Fruit fly (Drosophila melanogaster): Measurements from ENCODE around the gene mat.

The mat gene

DNA sequence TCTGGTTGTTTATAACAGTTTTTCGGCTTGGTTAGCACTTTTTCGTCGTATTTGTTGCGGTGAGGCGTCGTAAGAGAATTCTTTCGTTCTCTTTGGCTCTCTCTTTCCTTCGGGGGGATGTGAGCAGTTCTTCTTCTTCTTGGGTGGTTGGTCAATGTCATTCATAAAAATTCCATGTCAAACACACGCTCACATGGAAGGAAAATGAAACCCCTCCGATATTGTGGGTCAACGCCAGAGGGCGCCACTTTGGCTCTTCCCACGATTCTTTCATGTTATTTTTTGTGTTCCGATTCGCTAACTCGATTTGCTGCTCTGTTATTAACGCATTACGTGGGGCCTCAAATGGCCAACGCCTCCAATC lies 19.8 kb upstream of the mat start:
- TF ChIP-seq N (GFP tag; optimal IDR thresholded peaks at IDR 0.05), result no peak
- TF ChIP-seq psq (GFP tag; optimal IDR thresholded peaks at IDR 0.05), result no peak
- TF ChIP-seq ey (GFP tag; optimal IDR thresholded peaks at IDR 0.05), result no peak
- TF ChIP-seq Myc (optimal IDR thresholded peaks at IDR 0.05), result no peak
- no peak for TF ChIP-seq br (GFP tag; optimal IDR thresholded peaks at IDR 0.05)
- no peak for TF ChIP-seq CrebA (GFP tag; optimal IDR thresholded peaks at IDR 0.05; ENCODE audit: borderline replicate concordance)
- TF ChIP-seq dl (GFP tag; optimal IDR thresholded peaks at IDR 0.05; ENCODE audit: insufficient read depth in 1 of 2, partially characterized antibody in 2 of 2), result no peak
- no peak for TF ChIP-seq CG9705 (GFP tag; optimal IDR thresholded peaks at IDR 0.05)
- no peak for TF ChIP-seq Dfd (GFP tag; optimal IDR thresholded peaks at IDR 0.05)
- no peak for TF ChIP-seq lola (GFP tag; optimal IDR thresholded peaks at IDR 0.05)
- TF ChIP-seq usp (GFP tag; optimal IDR thresholded peaks at IDR 0.05), result no peak
- no peak for TF ChIP-seq Hr83 (GFP tag; optimal IDR thresholded peaks at IDR 0.05; ENCODE audit: poor library complexity, severe bottlenecking)
- TF ChIP-seq Abd-B (GFP tag; optimal IDR thresholded peaks at IDR 0.05), result no peak
- no peak for TF ChIP-seq h (GFP tag; optimal IDR thresholded peaks at IDR 0.05)
- TF ChIP-seq fru (GFP tag; optimal IDR thresholded peaks at IDR 0.05), result no peak
- no peak for TF ChIP-seq Hnf4 (GFP tag; optimal IDR thresholded peaks at IDR 0.05)
- TF ChIP-seq rgr (GFP tag; optimal IDR thresholded peaks at IDR 0.05), result no peak
- no peak for TF ChIP-seq Mio (GFP tag; optimal IDR thresholded peaks at IDR 0.05)
- no peak for TF ChIP-seq jim (GFP tag; optimal IDR thresholded peaks at IDR 0.05)

DNA sequence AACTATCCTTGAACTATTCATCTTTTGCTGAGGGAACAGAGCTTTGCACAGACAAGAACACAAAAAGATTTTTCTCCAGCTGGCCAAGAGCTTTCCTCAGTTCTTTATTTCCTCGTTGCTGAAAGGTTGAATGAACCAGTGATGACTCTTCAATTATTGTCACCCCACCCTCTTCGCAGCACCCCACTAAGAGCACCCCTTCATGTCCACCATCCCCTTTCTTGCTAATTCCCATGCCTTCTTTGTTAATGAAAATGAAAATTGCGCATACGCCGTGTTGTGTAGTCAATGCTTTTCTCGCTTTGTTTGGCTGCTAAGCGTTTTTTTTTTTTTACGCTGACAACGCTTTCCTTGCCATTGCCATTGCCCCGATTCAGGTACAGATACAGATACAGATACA lies 18.9 kb upstream of the mat start:
- TF ChIP-seq Rel (GFP tag; optimal IDR thresholded peaks at IDR 0.05) (no peak), Rel (tag; optimal IDR thresholded peaks at IDR 0.05) (no peak), rgr (GFP tag; optimal IDR thresholded peaks at IDR 0.05) (no peak), foxo (GFP tag; optimal IDR thresholded peaks at IDR 0.05) (no peak), HLH106 (tag; optimal IDR thresholded peaks at IDR 0.05) (no peak), dl (GFP tag; optimal IDR thresholded peaks at IDR 0.05; ENCODE audit: insufficient read depth in 1 of 2, partially characterized antibody in 2 of 2) (no peak)

DNA sequence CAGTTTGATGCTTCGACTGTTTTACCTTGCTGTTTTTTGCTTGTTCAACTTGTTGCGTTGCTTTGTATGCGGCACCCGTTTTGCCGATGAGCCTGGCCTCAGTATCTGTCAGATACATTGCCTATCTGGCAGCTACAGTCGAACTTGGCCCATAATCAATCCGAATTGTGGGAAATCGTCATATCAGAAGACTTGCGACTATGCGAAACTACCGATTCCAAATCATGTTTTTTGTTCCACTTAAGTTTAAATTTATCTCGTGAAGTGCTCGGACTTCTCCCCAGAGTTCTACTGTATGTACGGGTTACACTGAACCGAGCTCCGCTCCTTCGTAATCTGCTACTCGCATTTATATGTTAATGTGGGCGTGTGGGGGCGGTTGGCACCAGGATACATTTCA lies 18.5 kb upstream of the mat start:
- TF ChIP-seq Dfd (GFP tag; optimal IDR thresholded peaks at IDR 0.05), result no peak
- no peak for TF ChIP-seq usp (GFP tag; optimal IDR thresholded peaks at IDR 0.05)
- TF ChIP-seq jim (GFP tag; optimal IDR thresholded peaks at IDR 0.05), result no peak
- no peak for TF ChIP-seq h (GFP tag; optimal IDR thresholded peaks at IDR 0.05)
- no peak for TF ChIP-seq sage (GFP tag; optimal IDR thresholded peaks at IDR 0.05)
- no peak for TF ChIP-seq GATAd (GFP tag; optimal IDR thresholded peaks at IDR 0.05)
- TF ChIP-seq Rel (GFP tag; optimal IDR thresholded peaks at IDR 0.05), result no peak
- no peak for TF ChIP-seq Rel (tag; optimal IDR thresholded peaks at IDR 0.05)
- no peak for TF ChIP-seq Myc (optimal IDR thresholded peaks at IDR 0.05)
- no peak for TF ChIP-seq CrebA (GFP tag; optimal IDR thresholded peaks at IDR 0.05; ENCODE audit: borderline replicate concordance)
- no peak for TF ChIP-seq Hnf4 (GFP tag; optimal IDR thresholded peaks at IDR 0.05)
- TF ChIP-seq Dif (GFP tag; optimal IDR thresholded peaks at IDR 0.05; ENCODE audit: partially characterized antibody), result no peak
- no peak for TF ChIP-seq sv (GFP tag; optimal IDR thresholded peaks at IDR 0.05)
- TF ChIP-seq pan (optimal IDR thresholded peaks at IDR 0.05), result no peak
- TF ChIP-seq fru (GFP tag; optimal IDR thresholded peaks at IDR 0.05), result no peak
- no peak for TF ChIP-seq Mio (GFP tag; optimal IDR thresholded peaks at IDR 0.05)
- TF ChIP-seq br (GFP tag; optimal IDR thresholded peaks at IDR 0.05), result no peak

DNA sequence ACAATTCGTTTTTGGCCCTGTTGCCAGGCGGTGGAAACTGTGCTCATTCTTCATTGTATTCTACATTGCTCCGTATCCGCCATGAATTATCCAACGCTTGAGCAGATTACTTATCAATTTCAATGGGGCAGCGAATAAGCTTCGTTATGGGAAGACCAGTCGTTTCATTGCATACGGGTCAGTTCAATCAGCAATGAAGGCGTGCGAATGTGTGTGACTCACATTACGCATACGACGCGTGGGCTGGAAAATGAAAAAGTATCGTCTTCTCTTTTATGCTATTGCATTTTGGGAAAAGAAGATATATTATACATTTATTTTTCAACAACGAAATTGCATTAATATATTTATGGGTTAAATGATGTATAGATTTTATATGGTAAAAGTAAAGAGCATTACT lies 17.7 kb upstream of the mat start:
- TF ChIP-seq Rel (GFP tag; optimal IDR thresholded peaks at IDR 0.05) (no peak), Rel (tag; optimal IDR thresholded peaks at IDR 0.05) (peak; percentile 14), CG9705 (GFP tag; optimal IDR thresholded peaks at IDR 0.05) (no peak), Dfd (GFP tag; optimal IDR thresholded peaks at IDR 0.05) (no peak)

DNA sequence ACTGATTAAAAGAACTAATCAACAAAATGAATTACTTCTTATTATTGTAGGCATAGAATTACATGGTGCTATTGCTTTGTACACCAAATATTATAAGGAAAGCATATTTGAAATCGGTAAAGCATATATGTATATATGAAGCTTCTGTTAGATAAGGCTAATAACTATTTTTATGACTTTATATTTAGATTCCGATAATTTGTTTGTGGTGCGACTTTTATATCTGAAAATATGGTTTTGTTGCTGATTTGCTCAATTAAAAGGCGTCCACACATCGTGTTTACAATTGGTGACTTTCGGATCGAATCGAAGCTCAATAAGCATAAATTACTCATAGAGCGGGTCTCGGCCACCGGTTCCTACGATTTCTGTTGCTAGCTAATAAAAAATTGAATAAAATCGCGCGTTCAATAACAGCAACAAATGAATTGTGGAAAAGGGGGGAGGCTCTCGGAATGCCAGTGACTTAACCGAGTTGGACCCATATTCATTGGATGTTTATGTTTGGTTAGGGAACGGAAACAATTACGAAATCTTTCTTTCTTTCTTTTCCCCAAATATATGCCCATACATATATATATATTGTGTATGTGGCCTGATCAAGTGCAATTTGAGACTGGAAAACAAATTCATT lies 17.0 kb upstream of the mat start:
- no peak for TF ChIP-seq Vsx2 (GFP tag; optimal IDR thresholded peaks at IDR 0.05; ENCODE audit: partially characterized antibody)
- no peak for TF ChIP-seq N (GFP tag; optimal IDR thresholded peaks at IDR 0.05)
- no peak for TF ChIP-seq Hr78 (GFP tag; optimal IDR thresholded peaks at IDR 0.05)
- TF ChIP-seq Sp1 (GFP tag; optimal IDR thresholded peaks at IDR 0.05), result no peak
- no peak for TF ChIP-seq dl (GFP tag; optimal IDR thresholded peaks at IDR 0.05; ENCODE audit: insufficient read depth in 1 of 2, partially characterized antibody in 2 of 2)
- no peak for TF ChIP-seq foxo (GFP tag; optimal IDR thresholded peaks at IDR 0.05)
- TF ChIP-seq sv (GFP tag; optimal IDR thresholded peaks at IDR 0.05), result no peak
- TF ChIP-seq Abd-B (GFP tag; optimal IDR thresholded peaks at IDR 0.05), result no peak
- no peak for TF ChIP-seq Dfd (GFP tag; optimal IDR thresholded peaks at IDR 0.05)
- TF ChIP-seq Myc (optimal IDR thresholded peaks at IDR 0.05), result no peak

Measured in whole organism, wandering third instar larva.